Worm (Caenorhabditis elegans) whole organism, late embryonic: ENCODE results near the gene cdr-2.

Experiments used
- C08G9.2 ChIP-seq: sonication (generic microtip); optimal IDR thresholded peaks from 2 replicates; lab custom pipeline; 2016; ENCODE audit warnings: mild to moderate bottlenecking, missing genetic modification characterization, moderate library complexity, missing compliant biosample characterization
- C38D4.7 ChIP-seq: fragments of 200-800 bp; sonication (Bioruptor generic); optimal IDR thresholded peaks from 2 replicates; lab custom pipeline; 2018; ENCODE audit warnings: mild to moderate bottlenecking, missing genetic modification characterization, moderate library complexity, missing compliant biosample characterization
- F13H6.1 ChIP-seq: sonication (generic microtip); optimal IDR thresholded peaks from 2 replicates; lab custom pipeline; 2016; ENCODE audit warnings: missing genetic modification characterization, missing compliant biosample characterization
- K02D7.2 ChIP-seq: sonication (generic microtip); optimal IDR thresholded peaks from 2 replicates; lab custom pipeline; 2017; ENCODE audit warnings: mild to moderate bottlenecking, missing genetic modification characterization, missing compliant biosample characterization
- T23F11.4 ChIP-seq: fragments of 200-800 bp; sonication (Bioruptor generic); optimal IDR thresholded peaks from 2 replicates; lab custom pipeline; 2018; ENCODE audit warnings: mild to moderate bottlenecking, missing genetic modification characterization, missing compliant biosample characterization
- Y22D7AL.16 ChIP-seq: sonication (generic microtip); optimal IDR thresholded peaks from 2 replicates; lab custom pipeline; 2016; ENCODE audit warnings: missing genetic modification characterization, missing compliant biosample characterization
- ahr-1 ChIP-seq: sonication (generic microtip); optimal IDR thresholded peaks from 2 replicates; lab custom pipeline; 2016; ENCODE audit warnings: missing genetic modification characterization, missing compliant biosample characterization
- ama-1 ChIP-seq: fragments of 150-350 bp; optimal IDR thresholded peaks from 2 replicates; lab custom pipeline; 2014
- ceh-14 ChIP-seq: sonication (generic microtip); optimal IDR thresholded peaks from 2 replicates; lab custom pipeline; 2016; ENCODE audit warnings: missing genotype, missing genetic modification characterization, missing compliant biosample characterization
- ceh-18 ChIP-seq: sonication (generic microtip); optimal IDR thresholded peaks from 2 replicates; lab custom pipeline; 2016; ENCODE audit warnings: missing genetic modification characterization, missing compliant biosample characterization
- ceh-22 ChIP-seq: sonication (generic microtip); optimal IDR thresholded peaks from 2 replicates; lab custom pipeline; 2017; ENCODE audit warnings: missing biosample characterization, missing genetic modification characterization
- ceh-34 ChIP-seq: sonication (generic microtip); optimal IDR thresholded peaks from 2 replicates; lab custom pipeline; 2016; ENCODE audit warnings: mild to moderate bottlenecking, missing genetic modification characterization, missing compliant biosample characterization
- ceh-45 ChIP-seq: fragments of 200-800 bp; sonication (Bioruptor generic); IDR thresholded peaks from 2 replicates; pipeline ENCODE4 v1.3.6; 2022; ENCODE audit warnings: missing genetic modification reagents, missing genetic modification characterization, missing compliant biosample characterization
- ceh-6 ChIP-seq: fragments of 200-800 bp; sonication (Bioruptor generic); optimal IDR thresholded peaks from 2 replicates; lab custom pipeline; 2018; ENCODE audit warnings: mild to moderate bottlenecking, missing genetic modification characterization, missing compliant biosample characterization
- che-1 ChIP-seq: sonication (generic microtip); optimal IDR thresholded peaks from 2 replicates; lab custom pipeline; 2016; ENCODE audit warnings: mild to moderate bottlenecking, missing genetic modification characterization, missing compliant biosample characterization
- dmd-4 ChIP-seq: sonication (generic microtip); optimal IDR thresholded peaks from 2 replicates; lab custom pipeline; 2016; ENCODE audit warnings: borderline replicate concordance, missing genetic modification characterization, missing compliant biosample characterization
- dve-1 ChIP-seq: sonication (generic microtip); optimal IDR thresholded peaks from 2 replicates; lab custom pipeline; 2017; ENCODE audit warnings: antibody characterized with exemption, mild to moderate bottlenecking, missing genetic modification characterization, missing compliant biosample characterization
- gmeb-2 ChIP-seq: sonication (generic microtip); optimal IDR thresholded peaks from 2 replicates; lab custom pipeline; 2016; ENCODE audit warnings: missing genetic modification characterization, inconsistent platforms, missing compliant biosample characterization
- hlh-15 ChIP-seq: sonication (generic microtip); optimal IDR thresholded peaks from 2 replicates; lab custom pipeline; 2016; ENCODE audit warnings: missing genetic modification characterization, missing compliant biosample characterization
- hlh-6 ChIP-seq: sonication (generic microtip); optimal IDR thresholded peaks from 2 replicates; lab custom pipeline; 2016; ENCODE audit warnings: missing genotype, missing genetic modification characterization, missing compliant biosample characterization
- madf-2 ChIP-seq: sonication (generic microtip); optimal IDR thresholded peaks from 2 replicates; lab custom pipeline; 2017; ENCODE audit warnings: missing genetic modification characterization, missing compliant biosample characterization
- nfya-1 ChIP-seq: sonication (generic microtip); optimal IDR thresholded peaks from 2 replicates; lab custom pipeline; 2017; ENCODE audit warnings: missing genetic modification characterization, mild to moderate bottlenecking, missing compliant biosample characterization, antibody characterized with exemption, moderate library complexity
- nhr-11 ChIP-seq: fragments of 150-350 bp; optimal IDR thresholded peaks from 2 replicates; lab custom pipeline; 2014; ENCODE audit warnings: missing biosample characterization, missing genetic modification characterization
- npax-4 ChIP-seq: sonication (generic microtip); optimal IDR thresholded peaks from 2 replicates; lab custom pipeline; 2016; ENCODE audit warnings: missing genetic modification characterization, missing compliant biosample characterization
- pag-3 ChIP-seq: sonication (generic microtip); optimal IDR thresholded peaks from 2 replicates; lab custom pipeline; 2016; ENCODE audit warnings: missing compliant biosample characterization, missing genetic modification characterization, borderline replicate concordance
- pax-1 ChIP-seq: fragments of 150-350 bp; optimal IDR thresholded peaks from 2 replicates; lab custom pipeline; 2014; ENCODE audit warnings: missing biosample characterization, missing genetic modification characterization
- pha-2 ChIP-seq: sonication (generic microtip); optimal IDR thresholded peaks from 2 replicates; lab custom pipeline; 2017; ENCODE audit warnings: mild to moderate bottlenecking, missing genetic modification characterization, missing compliant biosample characterization
- pha-4 ChIP-seq: fragments of 150-350 bp; optimal IDR thresholded peaks from 2 replicates; lab custom pipeline; 2018; ENCODE audit warnings: missing biosample characterization, missing genetic modification reagents, missing genetic modification characterization
- pqm-1 ChIP-seq: sonication (generic microtip); optimal IDR thresholded peaks from 2 replicates; lab custom pipeline; 2016; ENCODE audit warnings: missing genetic modification characterization, missing compliant biosample characterization
- sdc-2 ChIP-seq: sonication (generic microtip); optimal IDR thresholded peaks from 2 replicates; lab custom pipeline; 2016; ENCODE audit warnings: missing genotype, missing genetic modification characterization, missing compliant biosample characterization
- sox-4 ChIP-seq: sonication (generic microtip); optimal IDR thresholded peaks from 2 replicates; lab custom pipeline; 2017; ENCODE audit warnings: mild to moderate bottlenecking, missing genetic modification characterization, inconsistent platforms, missing compliant biosample characterization
- tbx-2 ChIP-seq: sonication (generic microtip); optimal IDR thresholded peaks from 2 replicates; lab custom pipeline; 2016; ENCODE audit warnings: missing genetic modification characterization, missing compliant biosample characterization
- unc-3 ChIP-seq, 2 experiments: fragments of 200-800 bp in 1 of 2; sonication (Bioruptor generic) in 1 of 2; sonication (generic microtip) in 1 of 2; conservative IDR thresholded peaks in 1 of 2; optimal IDR thresholded peaks in 1 of 2; 2 replicates each; pipeline versions ENCODE4 v1.3.6 to Lab custom; 2016 to 2022; ENCODE audit warnings: missing compliant biosample characterization in 2 of 2, missing genetic modification characterization in 2 of 2, missing genetic modification reagents in 1 of 2
- unc-42 ChIP-seq: sonication (generic microtip); optimal IDR thresholded peaks from 2 replicates; lab custom pipeline; 2016; ENCODE audit warnings: missing genotype, missing genetic modification characterization, missing compliant biosample characterization
- unc-55 ChIP-seq: sonication (generic microtip); optimal IDR thresholded peaks from 2 replicates; lab custom pipeline; 2017; ENCODE audit warnings: missing biosample characterization, missing genetic modification reagents, missing genetic modification characterization
- unc-86 ChIP-seq: sonication (generic microtip); optimal IDR thresholded peaks from 2 replicates; lab custom pipeline; 2016; ENCODE audit warnings: missing genetic modification characterization, missing compliant biosample characterization
- ztf-16 ChIP-seq: sonication (generic microtip); optimal IDR thresholded peaks from 2 replicates; lab custom pipeline; 2017; ENCODE audit warnings: missing genetic modification characterization, missing compliant biosample characterization

Gene cdr-2

DNA sequence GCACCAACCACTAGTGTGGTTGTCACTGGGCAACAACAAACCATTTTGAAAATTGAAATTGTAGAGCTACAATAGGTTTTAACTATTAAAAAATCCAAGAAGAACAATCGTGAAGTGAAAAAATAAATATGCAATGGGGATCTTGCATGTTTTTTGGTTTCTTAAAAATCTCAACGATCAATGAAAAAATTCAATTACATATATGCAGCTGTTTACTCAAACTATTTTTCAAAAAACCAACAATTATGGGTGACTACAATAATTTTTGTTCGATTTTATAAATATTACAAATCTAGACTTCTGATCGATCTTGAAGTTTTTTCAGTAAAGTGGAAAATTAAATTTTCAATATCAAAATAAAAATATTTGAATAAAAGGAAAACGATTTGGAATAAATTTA, 7.0 kb downstream of the cdr-2 start, which contains the start of gene cdr-4:
Gene cdr-4 (minus strand): TSS at position 101 of the 400 bp plus-strand sequence.
- TF ChIP-seq dve-1 (tag; lab: Kevin White, UChicago) = no peak
- no peak for TF ChIP-seq ama-1 (lab: Kevin White, UChicago)
- TF ChIP-seq pax-1 (tag; lab: Kevin White, UChicago) = no peak

ce11 chrV:12406514-12406913, 9.0 kb downstream of the cdr-2 start:
- no peak for TF ChIP-seq K02D7.2

DNA sequence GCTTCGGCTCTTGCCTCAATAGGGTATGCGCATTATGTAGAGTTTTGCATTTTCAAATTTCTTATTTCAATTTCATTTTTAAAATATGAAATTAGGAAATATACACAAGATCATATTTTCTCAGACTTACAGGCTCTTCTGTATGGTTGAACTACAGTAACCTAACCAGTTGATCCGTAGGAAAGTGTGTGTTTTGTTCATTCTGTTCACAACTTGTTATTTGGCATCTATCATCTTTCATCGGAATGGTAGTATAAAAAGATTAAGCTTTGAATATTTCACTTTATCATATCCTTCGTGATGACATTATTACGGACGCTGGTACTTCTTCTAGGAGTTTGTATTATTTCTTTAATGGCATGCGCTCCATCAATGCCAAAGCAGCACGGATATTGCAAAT, 9.6 kb downstream of the cdr-2 start, which contains the start of gene K01D12.10:
Gene K01D12.10 (plus strand): TSS at position 301 of the 400 bp plus-strand sequence.
- no peak for TF ChIP-seq F13H6.1 (tag; lab: Kevin White, UChicago)

DNA sequence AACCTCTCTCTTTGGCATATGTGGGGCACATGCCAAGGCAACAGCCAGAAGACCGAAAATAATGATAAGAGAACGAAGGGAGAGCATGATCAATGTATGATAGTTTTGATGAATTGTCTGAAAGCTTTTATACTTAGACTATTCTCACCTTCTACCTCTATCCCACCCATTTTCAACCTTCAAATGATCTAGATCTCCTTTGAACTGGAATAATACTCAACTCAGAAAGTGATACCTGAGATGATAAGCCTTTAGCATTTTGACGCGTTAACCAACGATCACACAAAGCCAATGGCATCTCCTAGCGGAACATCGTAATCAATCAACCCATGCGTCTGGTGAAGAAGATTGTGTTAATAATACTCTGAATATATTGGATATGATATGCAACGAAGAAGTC, 11.0 kb downstream of the cdr-2 start, which contains the start of gene K01D12.9:
Gene K01D12.9 (minus strand): TSS at position 101 of the 400 bp plus-strand sequence.
- no peak for TF ChIP-seq che-1 (tag; lab: Kevin White, UChicago)
- TF ChIP-seq F13H6.1 (tag; lab: Kevin White, UChicago) = no peak
- TF ChIP-seq ceh-34 (tag; lab: Kevin White, UChicago) = no peak
- no peak for TF ChIP-seq sdc-2 (tag; lab: Kevin White, UChicago)
- no peak for TF ChIP-seq ceh-22 (tag; lab: Kevin White, UChicago)
- TF ChIP-seq nhr-11 (tag; lab: Kevin White, UChicago) = no peak
- TF ChIP-seq pha-2 (tag; lab: Kevin White, UChicago) = no peak
- TF ChIP-seq pqm-1 = no peak

- TF ChIP-seq unc-86 (tag; lab: Kevin White, UChicago) (no peak), ceh-14 (tag; lab: Kevin White, UChicago) (no peak), unc-55 (no peak), pha-2 (tag; lab: Kevin White, UChicago) (no peak), nfya-1 (tag; lab: Kevin White, UChicago) (no peak), hlh-6 (tag; lab: Kevin White, UChicago) (no peak), ahr-1 (tag; lab: Kevin White, UChicago) (no peak), F13H6.1 (tag; lab: Kevin White, UChicago) (no peak)
Observed at ce11 chrV:12402355-12402754, 13.2 kb downstream of the cdr-2 start, which contains the start of gene K01D12.8. Gene K01D12.8, plus strand, starts transcription at chrV:12402655.

- TF ChIP-seq ceh-6 (no peak), npax-4 (tag; lab: Kevin White, UChicago) (no peak), gmeb-2 (tag; lab: Kevin White, UChicago) (no peak), ceh-18 (tag; lab: Kevin White, UChicago) (no peak), ztf-16 (tag; lab: Kevin White, UChicago) (no peak), unc-3 (GFP tag; conservative IDR thresholded peaks at IDR 0.05; lab: Robert Waterston, UW) (no peak), unc-3 (tag; optimal IDR thresholded peaks at IDR 0.05; lab: Kevin White, UChicago) (no peak), Y22D7AL.16 (no peak), unc-42 (tag; lab: Kevin White, UChicago) (no peak)
Observed at ce11 chrV:12401383-12401782, 14.1 kb downstream of the cdr-2 start, which contains the start of gene K01D12.7. Gene K01D12.7, minus strand, starts transcription at chrV:12401483.

DNA sequence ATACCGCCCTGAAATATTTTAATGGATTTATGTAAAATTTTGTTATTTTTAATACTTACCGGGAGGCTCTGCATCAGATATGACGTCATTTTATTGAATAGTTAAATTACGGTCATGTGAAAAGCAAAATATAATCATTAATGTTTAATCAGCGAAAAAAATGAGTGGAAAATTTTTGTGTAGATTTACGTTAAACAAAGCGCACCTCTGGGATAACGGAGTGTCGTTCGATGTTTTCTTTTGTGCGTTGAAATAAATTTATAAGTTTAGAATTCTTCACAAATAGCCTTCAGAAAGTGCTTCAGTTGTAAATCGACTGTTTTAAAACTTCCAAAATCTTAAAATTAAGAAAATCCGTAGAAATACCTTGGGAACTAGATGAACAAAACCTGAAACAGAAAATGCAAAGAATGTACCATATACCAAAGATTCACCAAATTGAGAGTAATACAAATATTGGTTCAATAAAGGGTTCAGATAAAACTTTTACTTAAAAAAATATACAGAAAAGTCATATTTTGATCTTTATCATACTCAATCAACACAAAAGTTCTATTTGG, 14.8 kb downstream of the cdr-2 start, which contains the start of the genes K01D12.20 and miga-1:
Gene K01D12.20 (minus strand): TSS at position 138 of the 560 bp plus-strand sequence.
Gene miga-1 (minus strand): TSS at position 183 of the 560 bp plus-strand sequence.
- TF ChIP-seq sox-4 (tag; lab: Kevin White, UChicago) (no peak), C38D4.7 (GFP tag; lab: Kevin White, UChicago) (no peak), pha-2 (tag; lab: Kevin White, UChicago) (no peak), pha-4 (no peak), ceh-6 (no peak), ceh-34 (tag; lab: Kevin White, UChicago) (no peak), hlh-15 (tag; lab: Kevin White, UChicago) (no peak), ceh-45 (no peak), pag-3 (no peak), nfya-1 (tag; lab: Kevin White, UChicago) (no peak), C08G9.2 (tag; lab: Kevin White, UChicago) (no peak), tbx-2 (no peak), npax-4 (tag; lab: Kevin White, UChicago) (no peak), dmd-4 (tag; lab: Kevin White, UChicago) (no peak), dve-1 (tag; lab: Kevin White, UChicago) (no peak), madf-2 (tag; lab: Kevin White, UChicago) (no peak), T23F11.4 (no peak)
